Fruit fly (Drosophila melanogaster) Kc167 (cell line): Measurements from ENCODE around the gene trh.

Experiments
- Sin3A ChIP-seq: fragments of >200 bp; optimal IDR thresholded peaks from 2 replicates; lab custom pipeline; 2018; ENCODE audit warnings: missing external identifiers
- psq ChIP-seq: fragments of >200 bp; optimal IDR thresholded peaks from 2 replicates; lab custom pipeline; 2017; ENCODE audit warnings: missing external identifiers

DNA sequence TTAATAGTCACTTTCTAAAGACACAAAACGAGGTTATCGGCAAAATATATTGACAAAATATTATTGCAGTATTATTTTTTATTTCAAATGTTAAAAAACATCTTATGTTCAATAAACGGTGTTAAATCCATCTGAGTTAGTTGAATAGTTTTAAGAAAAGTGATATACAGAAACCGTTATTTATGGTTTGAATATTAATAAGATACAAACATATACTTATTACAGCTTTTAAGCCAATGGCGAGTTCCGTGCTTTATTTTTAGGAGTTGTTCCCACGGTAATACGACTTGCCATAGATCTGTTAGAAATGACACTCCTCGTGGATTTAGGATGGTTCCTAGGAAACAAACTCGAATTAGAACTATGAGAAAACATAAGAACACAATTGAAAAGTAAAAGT, 49.1 kb downstream of the trh start:
- TF ChIP-seq Sin3A (lab: Kevin White, UChicago) (no peak), psq (lab: Kevin White, UChicago) (no peak)
